Fruit fly (Drosophila melanogaster) S2 (cell line): ENCODE measurements around the gene spn-F.

Experiments
- CG8478 ChIP-seq: fragments of >200 bp; optimal IDR thresholded peaks from 2 replicates; lab custom pipeline; 2018
- CTCF ChIP-seq, 2 experiments: fragments of >200 bp; optimal IDR thresholded peaks; 2 replicates each; lab custom pipeline; 2018

DNA sequence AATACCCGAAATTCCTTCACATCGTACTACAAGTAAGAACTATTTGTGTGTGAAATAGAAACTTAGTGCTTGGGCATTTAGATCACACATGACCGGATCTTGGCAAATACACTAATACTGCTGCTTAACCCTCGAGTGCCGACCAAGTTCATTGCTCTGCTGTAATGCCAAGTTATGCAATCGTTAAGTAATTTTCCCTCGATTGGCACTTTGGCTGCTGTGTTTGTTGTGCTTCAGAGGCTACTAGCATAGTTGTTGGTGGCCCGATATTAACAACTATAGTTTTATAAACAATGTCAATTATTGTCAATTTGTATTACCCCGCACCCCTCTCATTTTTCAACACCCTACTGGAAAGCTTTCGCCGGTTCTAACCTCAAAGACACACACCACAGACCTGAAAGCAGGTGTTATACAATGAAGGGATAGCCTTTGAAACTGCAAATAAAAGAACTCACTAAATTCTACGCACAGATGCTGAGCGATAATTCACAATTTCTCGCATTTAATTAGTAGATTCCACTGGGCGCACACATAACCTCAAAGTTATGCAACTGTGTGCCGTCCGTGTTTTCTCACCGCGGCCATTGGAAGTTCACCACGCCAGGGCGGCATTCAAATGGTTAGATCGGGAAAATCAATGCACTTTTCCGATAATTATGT, 36.6 kb upstream of the spn-F start:
- TF ChIP-seq CG8478 (lab: Kevin White, UChicago) (no peak), CTCF (optimal IDR thresholded peaks at IDR 0.05; lab: Kevin White, UChicago) (no peak)
